Fruit fly (Drosophila melanogaster) whole organism, embryonic: ENCODE measurements around the gene Atg6.

Experiments used
- Adf1 ChIP-seq: fragments of 200-800 bp; sonication (Bioruptor generic); IDR thresholded peaks from 2 replicates; pipeline ENCODE4 v1.3.6; 2022; ENCODE audit warnings: missing biosample characterization, missing genetic modification characterization
- Bgb ChIP-seq: fragments of 200-800 bp; sonication (Bioruptor generic); IDR thresholded peaks from 2 replicates; pipeline ENCODE4 v1.3.6; 2022; ENCODE audit warnings: missing biosample characterization, missing genetic modification characterization; ENCODE audit not compliant: partially characterized antibody
- CG12236 ChIP-seq: fragments of 200-800 bp; sonication (Bioruptor generic); optimal IDR thresholded peaks from 2 replicates; lab custom pipeline; 2016; ENCODE audit warnings: missing biosample characterization, missing genetic modification characterization
- CG13296 ChIP-seq: fragments of 200-800 bp; sonication (Bioruptor generic); optimal IDR thresholded peaks from 3 replicates; lab custom pipeline; 2018; ENCODE audit warnings: missing biosample characterization, mild to moderate bottlenecking, missing genetic modification characterization
- CG14441 ChIP-seq: fragments of 200-800 bp; sonication (Bioruptor generic); IDR thresholded peaks from 2 replicates; pipeline ENCODE4 v1.3.6; 2022; ENCODE audit warnings: missing biosample characterization, missing genetic modification characterization
- CG15479 ChIP-seq: fragments of 200-800 bp; sonication (Bioruptor generic); optimal IDR thresholded peaks from 3 replicates; lab custom pipeline; 2019; ENCODE audit warnings: missing biosample characterization, mild to moderate bottlenecking, missing genetic modification characterization, moderate library complexity
- CG16779 ChIP-seq: fragments of 200-800 bp; sonication (Bioruptor generic); IDR thresholded peaks from 2 replicates; pipeline ENCODE4 v1.3.6; 2022; ENCODE audit warnings: missing biosample characterization, missing genetic modification characterization
- CG18476 ChIP-seq: fragments of 200-800 bp; sonication (Bioruptor generic); optimal IDR thresholded peaks from 2 replicates; lab custom pipeline; 2016; ENCODE audit warnings: missing biosample characterization, mild to moderate bottlenecking, missing genetic modification characterization
- CG30403 ChIP-seq: fragments of 200-800 bp; sonication (Bioruptor generic); optimal IDR thresholded peaks from 3 replicates; lab custom pipeline; 2016; ENCODE audit warnings: missing biosample characterization, missing genetic modification characterization
- CG3065 ChIP-seq: fragments of 200-800 bp; sonication (Bioruptor generic); optimal IDR thresholded peaks from 2 replicates; lab custom pipeline; 2016; ENCODE audit warnings: missing biosample characterization, missing genetic modification characterization
- CG4282 ChIP-seq: fragments of 200-800 bp; sonication (Bioruptor generic); optimal IDR thresholded peaks from 2 replicates; lab custom pipeline; 2016; ENCODE audit warnings: missing biosample characterization, missing genetic modification characterization
- CG4854 ChIP-seq: fragments of 200-800 bp; sonication (Bioruptor generic); optimal IDR thresholded peaks from 2 replicates; lab custom pipeline; 2016; ENCODE audit warnings: missing biosample characterization, missing genetic modification characterization, inconsistent platforms
- CG6654 ChIP-seq: fragments of 200-800 bp; sonication (Bioruptor generic); optimal IDR thresholded peaks from 2 replicates; lab custom pipeline; 2017; ENCODE audit warnings: missing biosample characterization, mild to moderate bottlenecking, missing genetic modification characterization
- CG7357 ChIP-seq: fragments of 200-800 bp; sonication (Bioruptor generic); IDR thresholded peaks from 3 replicates; pipeline ENCODE4 v1.3.6; 2022; ENCODE audit warnings: missing biosample characterization, missing genetic modification characterization
- CG9215 ChIP-seq: fragments of 200-800 bp; sonication (Bioruptor generic); IDR thresholded peaks from 2 replicates; pipeline ENCODE4 v1.3.6; 2022; ENCODE audit warnings: missing biosample characterization, missing genetic modification characterization
- D19A ChIP-seq: fragments of 200-800 bp; optimal IDR thresholded peaks from 3 replicates; lab custom pipeline; 2019; ENCODE audit warnings: missing biosample characterization, mild to moderate bottlenecking, missing genetic modification characterization, moderate library complexity
- Dad ChIP-seq: fragments of 200-800 bp; sonication (Bioruptor generic); optimal IDR thresholded peaks from 3 replicates; lab custom pipeline; 2016; ENCODE audit warnings: missing biosample characterization, missing genetic modification characterization
- Dip3 ChIP-seq: fragments of 200-800 bp; sonication (Bioruptor generic); optimal IDR thresholded peaks from 3 replicates; lab custom pipeline; 2016; ENCODE audit warnings: missing biosample characterization, missing genetic modification characterization
- Drgx ChIP-seq: fragments of 200-800 bp; sonication (Bioruptor generic); IDR thresholded peaks from 2 replicates; pipeline ENCODE4 v1.3.6; 2022; ENCODE audit warnings: missing biosample characterization, missing genetic modification characterization
- HLH4C ChIP-seq: fragments of 200-800 bp; sonication (Bioruptor generic); IDR thresholded peaks from 3 replicates; pipeline ENCODE4 v1.3.6; 2022; ENCODE audit warnings: missing biosample characterization, missing genetic modification characterization; ENCODE audit not compliant: partially characterized antibody
- Neu2 ChIP-seq: fragments of 200-800 bp; sonication (Bioruptor generic); optimal IDR thresholded peaks from 3 replicates; lab custom pipeline; 2016; ENCODE audit warnings: missing biosample characterization, missing genetic modification characterization, borderline replicate concordance
- NfI ChIP-seq: fragments of 200-800 bp; sonication (Bioruptor generic); optimal IDR thresholded peaks from 3 replicates; lab custom pipeline; 2018; ENCODE audit warnings: missing biosample characterization, mild to moderate bottlenecking, missing genetic modification characterization, moderate library complexity
- Opbp ChIP-seq: fragments of 200-800 bp; sonication (Bioruptor generic); IDR thresholded peaks from 3 replicates; pipeline ENCODE4 v1.3.6; 2022; ENCODE audit warnings: missing biosample characterization, missing genetic modification characterization; ENCODE audit not compliant: partially characterized antibody
- Rx ChIP-seq: fragments of 200-800 bp; sonication (Bioruptor generic); IDR thresholded peaks from 2 replicates; pipeline ENCODE4 v1.3.6; 2022; ENCODE audit warnings: missing biosample characterization, missing genetic modification characterization
- Trl ChIP-seq, 3 experiments: fragments of >200 bp in 2 of 3; fragments of 200-800 bp in 1 of 3; sonication (Bioruptor generic) in 1 of 3; optimal IDR thresholded peaks; 2 replicates in 1 of 3; 3 replicates in 2 of 3; lab custom pipeline; 2016 to 2017; ENCODE audit warnings: missing biosample characterization in 1 of 3, missing genetic modification characterization in 1 of 3
- Vsx1 ChIP-seq: fragments of 200-800 bp; sonication (Bioruptor generic); optimal IDR thresholded peaks from 2 replicates; lab custom pipeline; 2017; ENCODE audit warnings: missing biosample characterization, mild to moderate bottlenecking, missing genetic modification characterization, missing genetic modification reagents
- Xrp1 ChIP-seq: fragments of 200-800 bp; sonication (Bioruptor generic); IDR thresholded peaks from 2 replicates; pipeline ENCODE4 v1.3.6; 2022; ENCODE audit warnings: missing biosample characterization, missing genetic modification characterization
- aop ChIP-seq: fragments of 200-800 bp; sonication (Bioruptor generic); IDR thresholded peaks from 2 replicates; pipeline ENCODE4 v1.3.6; 2022; ENCODE audit warnings: missing biosample characterization, missing genetic modification characterization
- bbx ChIP-seq: fragments of 200-800 bp; sonication (Bioruptor generic); IDR thresholded peaks from 2 replicates; pipeline ENCODE4 v1.3.6; 2022; ENCODE audit warnings: missing biosample characterization, missing genetic modification characterization; ENCODE audit not compliant: partially characterized antibody
- chn ChIP-seq: fragments of 200-800 bp; sonication (Bioruptor generic); optimal IDR thresholded peaks from 2 replicates; lab custom pipeline; 2016; ENCODE audit warnings: missing biosample characterization, missing genetic modification characterization
- gem ChIP-seq: fragments of 200-800 bp; sonication (Bioruptor generic); optimal IDR thresholded peaks from 2 replicates; lab custom pipeline; 2019; ENCODE audit warnings: missing biosample characterization, mild to moderate bottlenecking, missing genetic modification characterization, moderate library complexity
- hb ChIP-seq: fragments of 200-800 bp; sonication (Bioruptor generic); IDR thresholded peaks from 3 replicates; pipeline ENCODE4 v1.3.6; 2022; ENCODE audit warnings: missing biosample characterization, missing genetic modification characterization; ENCODE audit not compliant: partially characterized antibody
- her ChIP-seq: fragments of 200-800 bp; sonication (Bioruptor generic); optimal IDR thresholded peaks from 2 replicates; lab custom pipeline; 2016; ENCODE audit warnings: missing biosample characterization, missing genetic modification characterization
- hth ChIP-seq: fragments of >200 bp; optimal IDR thresholded peaks from 2 replicates; lab custom pipeline; 2017; ENCODE audit warnings: inconsistent platforms
- lab ChIP-seq: fragments of 200-800 bp; sonication (Bioruptor generic); optimal IDR thresholded peaks from 3 replicates; lab custom pipeline; 2017; ENCODE audit warnings: missing biosample characterization, missing genetic modification characterization, mild to moderate bottlenecking, moderate library complexity, missing genetic modification reagents
- lmd ChIP-seq: fragments of 200-800 bp; sonication (Bioruptor generic); IDR thresholded peaks from 2 replicates; pipeline ENCODE4 v1.3.6; 2022; ENCODE audit warnings: missing biosample characterization, missing genetic modification characterization
- pan ChIP-seq, 4 experiments: fragments of >200 bp in 3 of 4; fragments of 200-800 bp in 1 of 4; sonication (Bioruptor generic) in 1 of 4; optimal IDR thresholded peaks in 3 of 4; IDR thresholded peaks in 1 of 4; 2 replicates each; pipeline versions ENCODE4 v1.3.6 to Lab custom; 2017 to 2022; ENCODE audit warnings: missing biosample characterization in 2 of 4, missing genetic modification characterization in 2 of 4, mixed read lengths in 1 of 4
- pita ChIP-seq: fragments of 200-800 bp; sonication (Bioruptor generic); optimal IDR thresholded peaks from 2 replicates; lab custom pipeline; 2017; ENCODE audit warnings: missing biosample characterization, mild to moderate bottlenecking, missing genetic modification characterization
- psq ChIP-seq: fragments of 200-800 bp; sonication (Bioruptor generic); optimal IDR thresholded peaks from 2 replicates; lab custom pipeline; 2017; ENCODE audit warnings: missing biosample characterization, missing genetic modification characterization
- sens ChIP-seq: fragments of 200-800 bp; sonication (Bioruptor generic); peaks from one replicate; lab custom pipeline; 2016; ENCODE audit warnings: missing biosample characterization, missing genetic modification characterization
- sens-2 ChIP-seq: fragments of 200-800 bp; sonication (Bioruptor generic); IDR thresholded peaks from 2 replicates; pipeline ENCODE4 v1.3.6; 2022; ENCODE audit warnings: missing biosample characterization, missing genetic modification characterization
- sna ChIP-seq: fragments of 200-800 bp; sonication (Bioruptor generic); IDR thresholded peaks from 2 replicates; pipeline ENCODE4 v1.3.6; 2022; ENCODE audit warnings: missing biosample characterization, missing genetic modification characterization; ENCODE audit not compliant: partially characterized antibody
- sr ChIP-seq: fragments of 200-800 bp; sonication (Bioruptor generic); IDR thresholded peaks from 3 replicates; pipeline ENCODE4 v1.3.6; 2022; ENCODE audit warnings: missing biosample characterization, missing genetic modification characterization
- stc ChIP-seq: fragments of 200-800 bp; sonication (Bioruptor generic); IDR thresholded peaks from 2 replicates; pipeline ENCODE4 v1.3.6; 2022; ENCODE audit warnings: missing biosample characterization, missing genetic modification characterization
- sug ChIP-seq: fragments of 200-800 bp; optimal IDR thresholded peaks from 2 replicates; lab custom pipeline; 2019; ENCODE audit warnings: missing biosample characterization, mild to moderate bottlenecking, missing genetic modification characterization, moderate library complexity
- tgo ChIP-seq: fragments of 200-800 bp; sonication (Bioruptor generic); IDR thresholded peaks from 3 replicates; pipeline ENCODE4 v1.3.6; 2022; ENCODE audit warnings: missing biosample characterization, missing genetic modification characterization
- trh ChIP-seq: fragments of 200-800 bp; sonication (Bioruptor generic); optimal IDR thresholded peaks from 2 replicates; lab custom pipeline; 2016; ENCODE audit warnings: missing biosample characterization, missing genetic modification characterization
- twi ChIP-seq: fragments of 200-800 bp; optimal IDR thresholded peaks from 2 replicates; lab custom pipeline; 2019; ENCODE audit warnings: missing biosample characterization, mild to moderate bottlenecking, missing genetic modification characterization, moderate library complexity

Gene Atg6

dm6 chr3R:24031825-24032523, 18.6 kb downstream of the Atg6 start, which contains the start of the genes KrT95D and Mettl3 (continued):
- TF ChIP-seq trh (no peak), pita (GFP tag; lab: Kevin White, UChicago) (no peak), CG13296 (GFP tag; lab: Kevin White, UChicago) (no peak), pan (optimal IDR thresholded peaks at IDR 0.05; lab: Kevin White, UChicago) (no peak), pan (GFP tag; optimal IDR thresholded peaks at IDR 0.05 in 1 of 2, IDR thresholded peaks at IDR 0.05 in 1 of 2) (no peak), aop (GFP tag; lab: Robert Waterston, UW) (no peak), CG18476 (no peak), CG9215 (GFP tag; lab: Robert Waterston, UW) (no peak), CG15479 (GFP tag; lab: Kevin White, UChicago) (no peak), CG16779 (GFP tag; lab: Robert Waterston, UW) (no peak), hth (lab: Kevin White, UChicago) (no peak), sna (GFP tag; lab: Robert Waterston, UW) (0 out of 2 replicates have a peak, but pooled peaks have one; percentile 11), CG12236 (GFP tag; lab: Kevin White, UChicago) (no peak), CG4854 (GFP tag; lab: Kevin White, UChicago) (no peak), CG4282 (GFP tag; lab: Kevin White, UChicago) (no peak), Opbp (GFP tag; lab: Robert Waterston, UW) (no peak), Neu2 (no peak), CG3065 (GFP tag; lab: Kevin White, UChicago) (peak; percentile 7), CG14441 (GFP tag; lab: Robert Waterston, UW) (no peak), hb (GFP tag; lab: Robert Waterston, UW) (no peak), Dad (peak; percentile 10), Dip3 (GFP tag; lab: Kevin White, UChicago) (peak; percentile 34), CG7357 (no peak), her (GFP tag; lab: Kevin White, UChicago) (no peak), twi (tag; lab: Kevin White, UChicago) (no peak), psq (GFP tag; lab: Kevin White, UChicago) (no peak), CG30403 (GFP tag; lab: Kevin White, UChicago) (peak; percentile 10), sug (tag; lab: Kevin White, UChicago) (peak; percentile 22), tgo (GFP tag; lab: Robert Waterston, UW) (no peak), D19A (tag; lab: Kevin White, UChicago) (no peak), sens-2 (GFP tag; lab: Robert Waterston, UW) (no peak), lmd (no peak), Bgb (GFP tag; lab: Robert Waterston, UW) (peak; percentile 38; the same call in 1 of the 2 replicates)

- peak; percentile 33; the same call in 1 of the 2 replicates for TF ChIP-seq bbx (GFP tag; lab: Robert Waterston, UW)
- TF ChIP-seq sr: no peak
- peak; percentile 77 to 92 for TF ChIP-seq Trl (optimal IDR thresholded peaks at IDR 0.05; lab: Kevin White, UChicago)
- TF ChIP-seq Trl (GFP tag; optimal IDR thresholded peaks at IDR 0.05; lab: Kevin White, UChicago): peak; percentile 12
- peak; percentile 17; the same call in 1 of the 2 replicates for TF ChIP-seq Adf1 (GFP tag; lab: Robert Waterston, UW)
- peak; percentile 7 for TF ChIP-seq gem (tag; lab: Kevin White, UChicago)
- TF ChIP-seq Rx (GFP tag; lab: Robert Waterston, UW): 0 out of 2 replicates have a peak, but pooled peaks have one; percentile 23
- no peak for TF ChIP-seq HLH4C (GFP tag; lab: Robert Waterston, UW)
- peak; percentile 2 for TF ChIP-seq chn (GFP tag; lab: Kevin White, UChicago)
- TF ChIP-seq Xrp1 (GFP tag; lab: Robert Waterston, UW): no peak; the same call in 1 of the 2 replicates
- TF ChIP-seq CG18476: no peak
- peak; percentile 56 for TF ChIP-seq sens (GFP tag; lab: Kevin White, UChicago)
- peak; percentile 65 for TF ChIP-seq Drgx (GFP tag; lab: Robert Waterston, UW)
- no peak for TF ChIP-seq NfI (GFP tag; lab: Kevin White, UChicago)
- TF ChIP-seq CG6654 (GFP tag; lab: Kevin White, UChicago): no peak
- TF ChIP-seq Vsx1: peak; percentile 22
- TF ChIP-seq stc: peak; percentile 35; the same call in 1 of the 2 replicates
- TF ChIP-seq lab: peak; percentile 40
These were observed 19.4 kb downstream of the Atg6 start for dm6 chr3R:24031019-24031824.
